Fruit fly (Drosophila melanogaster) whole organism, embryonic: ENCODE results near the gene Tsp96F.

Experiments
- BEAF-32 ChIP-seq: fragments of 200-800 bp; sonication (Bioruptor generic); optimal IDR thresholded peaks from 3 replicates; lab custom pipeline; 2017; ENCODE audit warnings: missing biosample characterization, missing genetic modification characterization, mild to moderate bottlenecking, moderate library complexity, missing genetic modification reagents
- Bteb2 ChIP-seq: fragments of 200-800 bp; sonication (Bioruptor generic); optimal IDR thresholded peaks from 2 replicates; lab custom pipeline; 2016; ENCODE audit warnings: missing biosample characterization, missing genetic modification characterization
- CG1024 ChIP-seq: fragments of 200-800 bp; sonication (Bioruptor generic); IDR thresholded peaks from 2 replicates; pipeline ENCODE4 v1.3.6; 2022; ENCODE audit warnings: missing biosample characterization, missing genetic modification characterization
- CG12071 ChIP-seq: fragments of 200-800 bp; sonication (Bioruptor generic); optimal IDR thresholded peaks from 3 replicates; lab custom pipeline; 2018; ENCODE audit warnings: missing biosample characterization, mild to moderate bottlenecking, missing genetic modification characterization
- CG12769 ChIP-seq: fragments of 200-800 bp; sonication (Bioruptor generic); optimal IDR thresholded peaks from 2 replicates; lab custom pipeline; 2019; ENCODE audit warnings: missing biosample characterization, mild to moderate bottlenecking, missing genetic modification characterization, moderate library complexity
- CG13775 ChIP-seq: fragments of 200-800 bp; sonication (Bioruptor generic); optimal IDR thresholded peaks from 3 replicates; lab custom pipeline; 2017; ENCODE audit warnings: missing biosample characterization, mild to moderate bottlenecking, missing genetic modification characterization
- CG13894 ChIP-seq: fragments of 200-800 bp; sonication (Bioruptor generic); optimal IDR thresholded peaks from 3 replicates; lab custom pipeline; 2018; ENCODE audit warnings: missing biosample characterization, mild to moderate bottlenecking, missing genetic modification characterization, moderate library complexity
- CG14441 ChIP-seq: fragments of 200-800 bp; sonication (Bioruptor generic); IDR thresholded peaks from 2 replicates; pipeline ENCODE4 v1.3.6; 2022; ENCODE audit warnings: missing biosample characterization, missing genetic modification characterization
- CG14710 ChIP-seq: fragments of 200-800 bp; sonication (Bioruptor generic); optimal IDR thresholded peaks from 3 replicates; lab custom pipeline; 2019; ENCODE audit warnings: missing biosample characterization, mild to moderate bottlenecking, missing genetic modification characterization, moderate library complexity
- CG17802 ChIP-seq: fragments of 200-800 bp; sonication (Bioruptor generic); optimal IDR thresholded peaks from 2 replicates; lab custom pipeline; 2018; ENCODE audit warnings: missing biosample characterization, mild to moderate bottlenecking, missing genetic modification characterization, moderate library complexity
- CG17829 ChIP-seq: fragments of 200-800 bp; optimal IDR thresholded peaks from 2 replicates; lab custom pipeline; 2019; ENCODE audit warnings: missing biosample characterization, mild to moderate bottlenecking, missing genetic modification characterization, moderate library complexity
- CG18262 ChIP-seq: fragments of 200-800 bp; optimal IDR thresholded peaks from 3 replicates; lab custom pipeline; 2019; ENCODE audit warnings: missing biosample characterization, mild to moderate bottlenecking, missing genetic modification characterization, moderate library complexity
- CG7556 ChIP-seq: fragments of 200-800 bp; sonication (Bioruptor generic); optimal IDR thresholded peaks from 2 replicates; lab custom pipeline; 2017; ENCODE audit warnings: missing biosample characterization, mild to moderate bottlenecking, missing genetic modification characterization
- CG8089 ChIP-seq: fragments of 200-800 bp; sonication (Bioruptor generic); optimal IDR thresholded peaks from 3 replicates; lab custom pipeline; 2016; ENCODE audit warnings: missing biosample characterization, missing genetic modification characterization
- CG8290 ChIP-seq, 3 experiments: fragments of 200-800 bp; sonication (Bioruptor generic); optimal IDR thresholded peaks; 2 replicates each; lab custom pipeline; 2016 to 2019; ENCODE audit warnings: missing biosample characterization in 3 of 3, missing genetic modification characterization in 3 of 3, mild to moderate bottlenecking in 2 of 3, moderate library complexity in 1 of 3
- CG8388 ChIP-seq: fragments of 200-800 bp; sonication (Bioruptor generic); optimal IDR thresholded peaks from 2 replicates; lab custom pipeline; 2019; ENCODE audit warnings: missing biosample characterization, mild to moderate bottlenecking, missing genetic modification characterization, moderate library complexity
- CG8944 ChIP-seq: fragments of 200-800 bp; sonication (Bioruptor generic); optimal IDR thresholded peaks from 3 replicates; lab custom pipeline; 2016; ENCODE audit warnings: missing biosample characterization, missing genetic modification characterization
- CG9437 ChIP-seq: fragments of 200-800 bp; sonication (Bioruptor generic); optimal IDR thresholded peaks from 2 replicates; lab custom pipeline; 2018; ENCODE audit warnings: missing biosample characterization, mild to moderate bottlenecking, missing genetic modification characterization
- D ChIP-seq, 2 experiments: fragments of 200-800 bp in 1 of 2; fragments of >200 bp in 1 of 2; sonication (Bioruptor generic) in 1 of 2; optimal IDR thresholded peaks; 2 replicates in 1 of 2; 3 replicates in 1 of 2; lab custom pipeline; 2017; ENCODE audit warnings: mild to moderate bottlenecking in 1 of 2, missing biosample characterization in 1 of 2, missing genetic modification characterization in 1 of 2, missing genetic modification reagents in 1 of 2
- Dbx ChIP-seq: fragments of 200-800 bp; sonication (Bioruptor generic); IDR thresholded peaks from 3 replicates; pipeline ENCODE4 v1.3.6; 2022; ENCODE audit warnings: missing biosample characterization, missing genetic modification characterization
- Dref ChIP-seq: fragments of 200-800 bp; sonication (Bioruptor generic); IDR thresholded peaks from 2 replicates; pipeline ENCODE4 v1.3.6; 2022; ENCODE audit warnings: missing biosample characterization, missing genetic modification characterization
- Ets97D ChIP-seq: fragments of 200-800 bp; sonication (Bioruptor generic); optimal IDR thresholded peaks from 3 replicates; lab custom pipeline; 2016; ENCODE audit warnings: missing biosample characterization, missing genetic modification characterization
- HLH54F ChIP-seq: fragments of 200-800 bp; sonication (Bioruptor generic); optimal IDR thresholded peaks from 3 replicates; lab custom pipeline; 2016; ENCODE audit warnings: missing biosample characterization, missing genetic modification characterization
- HLHmδ ChIP-seq: fragments of 200-800 bp; sonication (Bioruptor generic); optimal IDR thresholded peaks from 2 replicates; lab custom pipeline; 2018; ENCODE audit warnings: missing biosample characterization, mild to moderate bottlenecking, missing genetic modification characterization, moderate library complexity
- Hand ChIP-seq: fragments of 200-800 bp; sonication (Bioruptor generic); optimal IDR thresholded peaks from 2 replicates; lab custom pipeline; 2017; ENCODE audit warnings: mild to moderate bottlenecking, missing biosample characterization, missing genetic modification reagents, missing genetic modification characterization
- Oaz ChIP-seq: fragments of 200-800 bp; sonication (Bioruptor generic); IDR thresholded peaks from 2 replicates; pipeline ENCODE4 v1.3.6; 2022; ENCODE audit warnings: missing biosample characterization, missing genetic modification characterization
- Sin3A ChIP-seq: fragments of >200 bp; optimal IDR thresholded peaks from 2 replicates; lab custom pipeline; 2018
- Spps ChIP-seq: fragments of 200-800 bp; sonication (Bioruptor generic); optimal IDR thresholded peaks from 2 replicates; lab custom pipeline; 2018; ENCODE audit warnings: missing biosample characterization, mild to moderate bottlenecking, missing genetic modification characterization
- Sry-δ ChIP-seq: fragments of 200-800 bp; sonication (Bioruptor generic); optimal IDR thresholded peaks from 2 replicates; lab custom pipeline; 2016; ENCODE audit warnings: missing biosample characterization, missing genetic modification characterization
- Trl ChIP-seq, 3 experiments: fragments of >200 bp in 2 of 3; fragments of 200-800 bp in 1 of 3; sonication (Bioruptor generic) in 1 of 3; optimal IDR thresholded peaks; 2 replicates in 1 of 3; 3 replicates in 2 of 3; lab custom pipeline; 2016 to 2017; ENCODE audit warnings: missing biosample characterization in 1 of 3, missing genetic modification characterization in 1 of 3
- Xbp1 ChIP-seq: fragments of 200-800 bp; sonication (Bioruptor generic); optimal IDR thresholded peaks from 3 replicates; lab custom pipeline; 2016; ENCODE audit warnings: missing biosample characterization, mild to moderate bottlenecking, missing genetic modification characterization
- al ChIP-seq: fragments of 200-800 bp; sonication (Bioruptor generic); IDR thresholded peaks from 2 replicates; pipeline ENCODE4 v1.3.6; 2022; ENCODE audit warnings: missing biosample characterization, missing genetic modification characterization
- cas ChIP-seq: fragments of 200-800 bp; sonication (Bioruptor generic); IDR thresholded peaks from 2 replicates; pipeline ENCODE4 v1.3.6; 2022; ENCODE audit warnings: missing biosample characterization, missing genetic modification characterization
- danr ChIP-seq: fragments of 200-800 bp; sonication (Bioruptor generic); IDR thresholded peaks from 2 replicates; pipeline ENCODE4 v1.3.6; 2022; ENCODE audit warnings: missing biosample characterization, missing genetic modification characterization
- dpn ChIP-seq, 2 experiments: fragments of 200-800 bp; sonication (Bioruptor generic); optimal IDR thresholded peaks; 3 replicates each; lab custom pipeline; 2016; ENCODE audit warnings: missing biosample characterization in 2 of 2, missing genetic modification characterization in 2 of 2
- fd64A ChIP-seq: fragments of 200-800 bp; sonication (Bioruptor generic); optimal IDR thresholded peaks from 3 replicates; lab custom pipeline; 2018; ENCODE audit warnings: missing biosample characterization, mild to moderate bottlenecking, missing genetic modification characterization
- fru ChIP-seq: fragments of >200 bp; optimal IDR thresholded peaks from 2 replicates; lab custom pipeline; 2017
- gem ChIP-seq: fragments of 200-800 bp; sonication (Bioruptor generic); optimal IDR thresholded peaks from 2 replicates; lab custom pipeline; 2019; ENCODE audit warnings: missing biosample characterization, mild to moderate bottlenecking, missing genetic modification characterization, moderate library complexity
- gro ChIP-seq: fragments of 200-800 bp; sonication (Bioruptor generic); optimal IDR thresholded peaks from 2 replicates; lab custom pipeline; 2016; ENCODE audit warnings: missing biosample characterization, missing genetic modification characterization
- ham ChIP-seq: fragments of 200-800 bp; sonication (Bioruptor generic); IDR thresholded peaks from 2 replicates; pipeline ENCODE4 v1.3.6; 2022; ENCODE audit warnings: missing biosample characterization, missing genetic modification characterization
- lmd ChIP-seq: fragments of 200-800 bp; sonication (Bioruptor generic); IDR thresholded peaks from 2 replicates; pipeline ENCODE4 v1.3.6; 2022; ENCODE audit warnings: missing biosample characterization, missing genetic modification characterization
- lov ChIP-seq, 2 experiments: fragments of 200-800 bp in 1 of 2; fragments of >200 bp in 1 of 2; sonication (Bioruptor generic) in 1 of 2; IDR thresholded peaks in 1 of 2; optimal IDR thresholded peaks in 1 of 2; 2 replicates in 1 of 2; 3 replicates in 1 of 2; pipeline versions ENCODE4 v1.3.6 to Lab custom; 2017 to 2022; ENCODE audit warnings: missing biosample characterization in 1 of 2, missing genetic modification characterization in 1 of 2
- psq ChIP-seq: fragments of 200-800 bp; sonication (Bioruptor generic); optimal IDR thresholded peaks from 2 replicates; lab custom pipeline; 2017; ENCODE audit warnings: missing biosample characterization, missing genetic modification characterization
- row ChIP-seq: fragments of 200-800 bp; sonication (Bioruptor generic); IDR thresholded peaks from 3 replicates; pipeline ENCODE4 v1.3.6; 2022; ENCODE audit warnings: missing biosample characterization, missing genetic modification characterization
- salm ChIP-seq: fragments of 200-800 bp; sonication (Bioruptor generic); optimal IDR thresholded peaks from 2 replicates; lab custom pipeline; 2018; ENCODE audit warnings: missing biosample characterization, mild to moderate bottlenecking, missing genetic modification characterization
- sob ChIP-seq: fragments of 200-800 bp; sonication (Bioruptor generic); IDR thresholded peaks from 2 replicates; pipeline ENCODE4 v1.3.6; 2022; ENCODE audit warnings: missing biosample characterization, missing genetic modification characterization
- ssp ChIP-seq: fragments of 200-800 bp; sonication (Bioruptor generic); IDR thresholded peaks from 2 replicates; pipeline ENCODE4 v1.3.6; 2022; ENCODE audit warnings: missing biosample characterization, missing genetic modification characterization
- tx ChIP-seq: fragments of 200-800 bp; sonication (Bioruptor generic); optimal IDR thresholded peaks from 2 replicates; lab custom pipeline; 2016; ENCODE audit warnings: missing biosample characterization, missing genetic modification characterization
- unc-4 ChIP-seq: fragments of 200-800 bp; sonication (Bioruptor generic); IDR thresholded peaks from 2 replicates; pipeline ENCODE4 v1.3.6; 2022; ENCODE audit warnings: missing biosample characterization, missing genetic modification characterization; ENCODE audit not compliant: partially characterized antibody
- wek ChIP-seq: fragments of 200-800 bp; sonication (Bioruptor generic); optimal IDR thresholded peaks from 3 replicates; lab custom pipeline; 2018; ENCODE audit warnings: missing biosample characterization, mild to moderate bottlenecking, missing genetic modification characterization, moderate library complexity

The Tsp96F gene

DNA sequence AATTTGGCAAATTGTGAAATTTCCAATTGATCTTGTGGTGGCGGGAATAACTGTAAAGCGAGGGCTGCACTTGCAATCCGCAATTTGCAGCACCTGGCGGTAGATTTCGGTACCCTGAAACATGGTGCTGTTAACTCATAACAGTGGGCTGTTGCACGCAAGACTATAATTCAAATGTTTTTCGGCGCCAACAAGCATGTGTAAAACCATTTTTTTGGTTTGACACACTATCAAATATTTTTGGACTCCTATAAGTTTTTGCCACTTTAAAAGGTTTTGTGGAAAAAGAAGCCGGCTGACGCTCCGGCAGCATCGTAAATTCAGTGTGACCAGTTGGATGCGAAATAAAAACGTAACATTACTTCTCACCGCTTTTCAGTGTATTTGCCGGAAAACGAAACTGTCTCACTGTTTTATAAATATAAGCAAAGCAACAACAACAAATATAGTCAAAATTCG, 30.0 kb downstream of the Tsp96F start, which contains the start of the genes CG14545 and CG5886 (continued):
- TF ChIP-seq psq (GFP tag; lab: Kevin White, UChicago) = no peak
- no peak for TF ChIP-seq CG17802
- no peak for TF ChIP-seq cas (GFP tag; lab: Robert Waterston, UW)
- TF ChIP-seq al (GFP tag; lab: Robert Waterston, UW) = no peak
- no peak for TF ChIP-seq row (GFP tag; lab: Robert Waterston, UW)
- no peak for TF ChIP-seq tx (GFP tag; lab: Kevin White, UChicago)
- no peak for TF ChIP-seq wek (GFP tag; lab: Kevin White, UChicago)
- no peak for TF ChIP-seq CG13894
- TF ChIP-seq gem (tag; lab: Kevin White, UChicago) = peak; percentile 5
- no peak for TF ChIP-seq fd64A
- no peak for TF ChIP-seq Spps
- peak; percentile 94 for TF ChIP-seq Sin3A
- TF ChIP-seq CG12071 (GFP tag; lab: Kevin White, UChicago) = no peak
- TF ChIP-seq sob (GFP tag; lab: Robert Waterston, UW) = no peak
- TF ChIP-seq fru (lab: Kevin White, UChicago) = no peak
- no peak for TF ChIP-seq CG13775 (GFP tag; lab: Kevin White, UChicago)
- TF ChIP-seq CG8290 (GFP tag; optimal IDR thresholded peaks at IDR 0.05; lab: Kevin White, UChicago) = no peak
- TF ChIP-seq CG8290 (tag; optimal IDR thresholded peaks at IDR 0.05; lab: Kevin White, UChicago) = no peak
- TF ChIP-seq CG7556 (GFP tag; lab: Kevin White, UChicago) = no peak
- no peak for TF ChIP-seq Xbp1 (GFP tag; lab: Kevin White, UChicago)
- no peak for TF ChIP-seq CG14441
- TF ChIP-seq dpn (GFP tag; optimal IDR thresholded peaks at IDR 0.05; lab: Kevin White, UChicago) = peak in 1 of 2 experiments; percentile 4
- no peak for TF ChIP-seq CG17829
- peak; percentile 59 for TF ChIP-seq Ets97D (GFP tag; lab: Kevin White, UChicago)
- no peak for TF ChIP-seq unc-4 (GFP tag; lab: Robert Waterston, UW)
- TF ChIP-seq Dbx (GFP tag; lab: Robert Waterston, UW) = no peak
- TF ChIP-seq salm = no peak
- no peak for TF ChIP-seq lov (optimal IDR thresholded peaks at IDR 0.05; lab: Kevin White, UChicago)
- no peak for TF ChIP-seq lov (GFP tag; IDR thresholded peaks at IDR 0.05; lab: Robert Waterston, UW)
- TF ChIP-seq ssp (GFP tag; lab: Robert Waterston, UW) = no peak
- peak; percentile 37 for TF ChIP-seq Sry-δ (GFP tag; lab: Kevin White, UChicago)
- peak; percentile 34 for TF ChIP-seq BEAF-32
- TF ChIP-seq CG18262 = no peak
- TF ChIP-seq CG12769 (tag; lab: Kevin White, UChicago) = no peak
- no peak for TF ChIP-seq lmd (GFP tag; lab: Robert Waterston, UW)
- TF ChIP-seq Oaz (GFP tag; lab: Robert Waterston, UW) = no peak
- no peak for TF ChIP-seq gro (GFP tag; lab: Kevin White, UChicago)
- no peak for TF ChIP-seq Dref (GFP tag; lab: Robert Waterston, UW)
- no peak for TF ChIP-seq CG9437 (GFP tag; lab: Kevin White, UChicago)
- TF ChIP-seq CG8388 = no peak
- no peak for TF ChIP-seq Bteb2 (GFP tag; lab: Kevin White, UChicago)
- no peak for TF ChIP-seq CG1024
- TF ChIP-seq HLH54F (GFP tag; lab: Kevin White, UChicago) = no peak
- no peak for TF ChIP-seq ham (GFP tag; lab: Robert Waterston, UW)
- no peak for TF ChIP-seq CG8089 (GFP tag; lab: Kevin White, UChicago)
- no peak for TF ChIP-seq CG8944
- TF ChIP-seq HLHmδ (GFP tag; lab: Kevin White, UChicago) = no peak
- no peak for TF ChIP-seq danr
- TF ChIP-seq CG14710 (tag; lab: Kevin White, UChicago) = no peak
- TF ChIP-seq Hand (GFP tag; lab: Kevin White, UChicago) = no peak
- no peak for TF ChIP-seq D (optimal IDR thresholded peaks at IDR 0.05; lab: Kevin White, UChicago)
- TF ChIP-seq D (GFP tag; optimal IDR thresholded peaks at IDR 0.05; lab: Kevin White, UChicago) = no peak
- no peak for TF ChIP-seq Trl (optimal IDR thresholded peaks at IDR 0.05; lab: Kevin White, UChicago)
- no peak for TF ChIP-seq Trl (GFP tag; optimal IDR thresholded peaks at IDR 0.05; lab: Kevin White, UChicago)
